Worm (Caenorhabditis elegans) whole organism, L4 larva: ENCODE data around the gene zzz-1.

Experiments used
- daf-19 ChIP-seq: fragments of 200-800 bp; sonication (Bioruptor generic); conservative IDR thresholded peaks from 2 replicates; pipeline ENCODE4 v1.3.6; 2022; ENCODE audit warnings: missing genetic modification characterization, missing compliant biosample characterization
- fkh-10 ChIP-seq: fragments of 150-350 bp; optimal IDR thresholded peaks from 2 replicates; lab custom pipeline; 2014; ENCODE audit warnings: missing biosample characterization, missing genetic modification reagents, missing genetic modification characterization
- mdl-1 ChIP-seq, 2 experiments: fragments of 150-350 bp in 1 of 2; sonication (generic microtip) in 1 of 2; optimal IDR thresholded peaks; 2 replicates each; lab custom pipeline; 2014 to 2017; ENCODE audit warnings: missing biosample characterization in 2 of 2, missing genetic modification characterization in 2 of 2
- nhr-48 ChIP-seq: sonication (generic microtip); optimal IDR thresholded peaks from 2 replicates; lab custom pipeline; 2016; ENCODE audit warnings: mild to moderate bottlenecking, missing genetic modification characterization, missing compliant biosample characterization
- nhr-76 ChIP-seq: fragments of 150-350 bp; optimal IDR thresholded peaks from 2 replicates; lab custom pipeline; 2014; ENCODE audit warnings: missing biosample characterization, missing genetic modification characterization
- pha-4 ChIP-seq, 2 experiments: fragments of 150-350 bp in 1 of 2; fragments of 200-800 bp in 1 of 2; sonication (Bioruptor generic) in 1 of 2; IDR thresholded peaks in 1 of 2; optimal IDR thresholded peaks in 1 of 2; 2 replicates each; pipeline versions ENCODE4 v1.3.6 to Lab custom; 2014 to 2022; ENCODE audit warnings: missing genetic modification characterization in 2 of 2, missing genetic modification reagents in 2 of 2, missing biosample characterization in 1 of 2, missing compliant biosample characterization in 1 of 2
- skn-1 ChIP-seq: fragments of 150-350 bp; optimal IDR thresholded peaks from 2 replicates; lab custom pipeline; 2014; ENCODE audit warnings: missing biosample characterization, missing genetic modification characterization
- zag-1 ChIP-seq: fragments of 150-350 bp; optimal IDR thresholded peaks from 2 replicates; lab custom pipeline; 2014; ENCODE audit warnings: missing biosample characterization, missing genetic modification characterization

- TF ChIP-seq zag-1 (tag; lab: Kevin White, UChicago), result no peak
- no peak for TF ChIP-seq mdl-1 (tag; optimal IDR thresholded peaks at IDR 0.05; lab: Kevin White, UChicago)
- no peak for TF ChIP-seq skn-1 (tag; lab: Kevin White, UChicago)
- no peak for TF ChIP-seq fkh-10 (GFP tag; lab: Kevin White, UChicago)
- TF ChIP-seq daf-19 (GFP tag; lab: Robert Waterston, UW), result no peak
- TF ChIP-seq pha-4 (GFP tag; IDR thresholded peaks at IDR 0.05; lab: Robert Waterston, UW), result no peak
- TF ChIP-seq pha-4 (tag; optimal IDR thresholded peaks at IDR 0.05; lab: Kevin White, UChicago), result no peak
- TF ChIP-seq nhr-76 (tag; lab: Kevin White, UChicago), result no peak
- TF ChIP-seq nhr-48 (tag; lab: Kevin White, UChicago), result no peak
Observed at ce11 chrV:10918373-10918772, 9.4 kb upstream of the zzz-1 start, which contains the start of gene F58B4.2.
